Worm (Caenorhabditis elegans): ENCODE measurements around the gene C49C3.7.

Gene C49C3.7

DNA sequence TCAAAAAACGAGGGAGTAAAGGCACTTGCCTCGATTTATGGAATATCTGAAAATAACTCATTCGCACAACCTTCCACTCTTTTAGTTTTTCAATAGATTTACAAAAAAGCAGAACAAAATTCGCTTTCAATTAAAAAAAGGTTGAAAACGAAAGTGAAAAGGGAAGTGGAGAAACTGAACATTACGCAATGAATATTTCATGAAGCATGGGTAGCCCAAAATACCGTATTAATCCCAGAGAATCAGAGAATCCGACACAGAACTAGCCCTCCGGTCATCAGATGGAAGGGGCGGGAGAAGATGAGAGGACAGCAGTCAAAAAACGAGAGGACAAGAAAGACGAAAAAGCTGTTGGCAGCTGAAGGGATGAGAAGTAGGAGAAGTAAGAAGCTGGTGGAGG is 39.1 kb downstream of the C49C3.7 start, which contains the start of gene C30H6.5:
Gene C30H6.5, plus strand, starts transcription at position 301 of the 400 bp plus-strand sequence.
- TF ChIP-seq tbx-11 (GFP tag; IDR thresholded peaks at IDR 0.05) (no peak), ceh-36 (tag; optimal IDR thresholded peaks at IDR 0.05) (no peak), pes-1 (GFP tag; IDR thresholded peaks at IDR 0.05) (no peak), sea-1 (GFP tag; conservative IDR thresholded peaks at IDR 0.05) (no peak), F13C5.2 (tag; optimal IDR thresholded peaks at IDR 0.05) (no peak), hmg-4 (GFP tag; optimal IDR thresholded peaks at IDR 0.05) (no peak), scrt-1 (GFP tag; IDR thresholded peaks at IDR 0.05) (no peak), B0310.2 (tag; optimal IDR thresholded peaks at IDR 0.05) (no peak), ama-1 (optimal IDR thresholded peaks at IDR 0.05) (no peak)

DNA sequence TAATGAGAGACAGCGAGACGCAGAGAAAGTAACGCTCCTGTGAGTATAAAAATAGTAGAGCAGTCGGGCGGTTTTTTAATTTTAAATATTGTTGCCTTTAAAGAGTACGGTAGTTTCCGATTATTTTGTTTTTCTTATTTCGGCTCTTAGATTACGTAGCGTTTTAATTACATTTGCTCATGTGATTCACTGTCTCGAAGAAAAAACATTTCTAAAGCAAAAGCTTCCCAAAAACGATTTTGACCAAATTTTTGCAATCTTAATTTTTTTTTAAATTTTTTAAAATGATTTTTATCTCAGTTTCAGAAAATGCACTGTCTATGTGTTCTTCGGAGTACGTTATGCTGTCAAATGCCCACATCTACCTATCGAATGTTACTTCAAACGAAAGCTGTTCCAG is 43.8 kb downstream of the C49C3.7 start, which contains the start of gene haf-1:
Gene haf-1, plus strand, starts transcription at position 301 of the 400 bp plus-strand sequence.
- TF ChIP-seq tra-4 (tag; optimal IDR thresholded peaks at IDR 0.05) (no peak), ceh-13 (GFP tag; optimal IDR thresholded peaks at IDR 0.05) (no peak), ceh-36 (tag; optimal IDR thresholded peaks at IDR 0.05) (no peak), ets-7 (tag; optimal IDR thresholded peaks at IDR 0.05) (no peak), F13C5.2 (tag; optimal IDR thresholded peaks at IDR 0.05) (no peak), flt-1 (GFP tag; IDR thresholded peaks at IDR 0.05) (no peak), scrt-1 (GFP tag; IDR thresholded peaks at IDR 0.05) (no peak), tbx-11 (GFP tag; IDR thresholded peaks at IDR 0.05) (no peak), pes-1 (GFP tag; IDR thresholded peaks at IDR 0.05) (no peak), hmg-4 (GFP tag; optimal IDR thresholded peaks at IDR 0.05) (no peak), tbx-37 (GFP tag; conservative IDR thresholded peaks at IDR 0.05) (no peak), hnd-1 (tag; optimal IDR thresholded peaks at IDR 0.05) (no peak), sea-1 (GFP tag; conservative IDR thresholded peaks at IDR 0.05) (no peak), aly-1 (tag; optimal IDR thresholded peaks at IDR 0.05) (no peak), ama-1 (optimal IDR thresholded peaks at IDR 0.05) (no peak), hmbx-1 (tag; optimal IDR thresholded peaks at IDR 0.05) (no peak), B0310.2 (tag; optimal IDR thresholded peaks at IDR 0.05) (no peak)

ce11 chrIV:17380061-17380680 is 47.8 kb downstream of the C49C3.7 start, which contains the start of the genes C30H6.9 and dlat-2:
C30H6.9 (minus strand) TSS chrIV:17380170.
dlat-2 (plus strand) TSS chrIV:17380626.
- TF ChIP-seq flt-1 (GFP tag; IDR thresholded peaks at IDR 0.05) (no peak), F13C5.2 (tag; optimal IDR thresholded peaks at IDR 0.05) (peak; percentile 32)

DNA sequence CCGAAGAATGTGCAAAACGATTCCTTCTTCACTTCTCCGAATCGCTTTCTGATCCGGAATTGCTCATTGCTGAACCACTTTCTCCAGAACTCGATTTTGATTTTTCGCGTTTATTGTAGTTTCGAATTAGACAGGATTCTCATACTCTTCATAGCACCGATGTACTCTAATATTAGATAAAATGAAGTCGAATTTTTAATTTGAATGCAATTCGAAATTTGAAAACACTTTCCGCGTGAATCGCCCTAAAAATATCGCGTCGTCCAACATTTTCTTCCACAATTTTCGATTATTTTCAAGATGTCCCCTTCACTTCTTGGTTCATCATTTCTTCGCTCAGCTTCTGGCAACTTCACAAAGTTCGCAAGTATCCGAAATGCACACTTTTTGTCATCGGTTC is 49.7 kb downstream of the C49C3.7 start, which contains the start of gene C30H6.8:
Gene C30H6.8, plus strand, starts transcription at position 301 of the 400 bp plus-strand sequence.
- TF ChIP-seq tra-4 (tag; optimal IDR thresholded peaks at IDR 0.05) (no peak), hmg-4 (GFP tag; optimal IDR thresholded peaks at IDR 0.05) (no peak), ceh-36 (tag; optimal IDR thresholded peaks at IDR 0.05) (no peak), tbx-37 (GFP tag; conservative IDR thresholded peaks at IDR 0.05) (no peak), aly-1 (tag; optimal IDR thresholded peaks at IDR 0.05) (no peak), ceh-13 (GFP tag; optimal IDR thresholded peaks at IDR 0.05) (no peak), B0310.2 (tag; optimal IDR thresholded peaks at IDR 0.05) (no peak)

- TF ChIP-seq ama-1 (optimal IDR thresholded peaks at IDR 0.05): no peak
- TF ChIP-seq F13C5.2 (tag; optimal IDR thresholded peaks at IDR 0.05): no peak
- TF ChIP-seq ceh-36 (tag; optimal IDR thresholded peaks at IDR 0.05): no peak
- TF ChIP-seq tbx-11 (GFP tag; IDR thresholded peaks at IDR 0.05): no peak
- TF ChIP-seq hmg-4 (GFP tag; optimal IDR thresholded peaks at IDR 0.05): no peak
- no peak for TF ChIP-seq sea-1 (GFP tag; conservative IDR thresholded peaks at IDR 0.05)
- no peak for TF ChIP-seq pes-1 (GFP tag; IDR thresholded peaks at IDR 0.05)
- no peak for TF ChIP-seq aly-1 (tag; optimal IDR thresholded peaks at IDR 0.05)
- TF ChIP-seq scrt-1 (GFP tag; IDR thresholded peaks at IDR 0.05): no peak
- TF ChIP-seq ceh-13 (GFP tag; optimal IDR thresholded peaks at IDR 0.05): no peak
- TF ChIP-seq hmbx-1 (tag; optimal IDR thresholded peaks at IDR 0.05): no peak
- TF ChIP-seq tra-4 (tag; optimal IDR thresholded peaks at IDR 0.05): no peak
- no peak for TF ChIP-seq ets-7 (tag; optimal IDR thresholded peaks at IDR 0.05)
- TF ChIP-seq hnd-1 (tag; optimal IDR thresholded peaks at IDR 0.05): no peak
- TF ChIP-seq flt-1 (GFP tag; IDR thresholded peaks at IDR 0.05): no peak
- TF ChIP-seq tbx-37 (GFP tag; conservative IDR thresholded peaks at IDR 0.05): no peak
- TF ChIP-seq B0310.2 (tag; optimal IDR thresholded peaks at IDR 0.05): no peak
Observed at ce11 chrIV:17383046-17383445, 50.7 kb downstream of the C49C3.7 start, which contains the start of gene C30H6.12. C30H6.12 (plus strand) TSS chrIV:17383346.
